Fruit fly (Drosophila melanogaster) whole organism, larva: ENCODE results near the gene Mical.
A peak's percentile ranks its signal among the peaks of the same experiment; 100 is the strongest.

Source experiments
- noc ChIP-seq: fragments of 200-800 bp; sonication (Bioruptor generic); optimal IDR thresholded peaks from 3 replicates; lab custom pipeline; 2019; ENCODE audit warnings: missing biosample characterization, mild to moderate bottlenecking, missing genetic modification characterization, moderate library complexity

The Mical gene

dm6 chr3R:10042664-10043372 lies at the start of gene Mical, which contains the start of gene CG3909:
Gene Mical, minus strand, starts transcription at chr3R:10042895.
Gene CG3909, plus strand, starts transcription at chr3R:10043270.
- TF ChIP-seq noc (tag; lab: Kevin White, UChicago), result peak; percentile 81

DNA sequence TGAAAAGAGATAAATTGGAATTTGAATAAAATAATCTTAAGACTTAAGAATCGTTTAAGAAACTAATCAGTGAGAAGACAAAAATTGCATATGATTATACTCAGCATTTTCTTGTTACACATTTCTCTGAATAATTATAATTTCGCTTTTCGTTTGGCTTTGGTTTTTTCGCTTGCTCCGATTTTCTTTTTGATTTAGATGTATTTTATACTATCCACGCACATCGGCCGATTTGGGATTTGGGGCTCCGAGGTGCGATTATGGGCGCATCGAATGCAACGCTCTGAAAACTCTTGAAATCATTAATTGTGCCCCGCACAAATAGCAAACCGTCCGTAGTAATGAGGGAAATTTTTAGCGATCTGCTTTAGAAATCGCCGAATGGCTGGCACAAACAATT lies 48.8 kb upstream of the Mical start:
- no peak for TF ChIP-seq noc (tag; lab: Kevin White, UChicago)

dm6 chr3R:10090906-10091305 lies 48.2 kb upstream of the Mical start:
- no peak for TF ChIP-seq noc (tag; lab: Kevin White, UChicago)

- TF ChIP-seq noc (tag; lab: Kevin White, UChicago), result no peak
Observed at dm6 chr3R:10089171-10089664, 46.5 kb upstream of the Mical start.

- TF ChIP-seq noc (tag; lab: Kevin White, UChicago), result peak; percentile 77
Observed at dm6 chr3R:10087206-10087927, 44.7 kb upstream of the Mical start.

DNA sequence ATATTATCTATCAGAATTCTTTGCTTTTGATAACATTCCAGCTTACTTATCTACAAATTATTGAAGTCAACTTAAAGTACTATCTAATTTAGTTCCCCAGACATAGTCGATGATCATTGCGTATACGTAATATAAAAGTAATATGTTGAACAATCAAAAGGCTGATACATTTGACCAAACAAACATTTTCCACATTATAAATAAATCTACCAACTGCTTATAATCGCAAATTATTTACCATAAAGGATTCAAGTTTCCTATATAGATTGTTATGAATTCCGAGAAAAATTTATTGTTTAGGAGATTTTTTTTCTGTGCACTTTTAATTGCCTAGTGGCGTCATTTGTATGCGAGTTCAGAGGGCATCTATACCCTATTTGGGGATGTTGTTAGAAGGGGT lies 44.0 kb upstream of the Mical start:
- no peak for TF ChIP-seq noc (tag; lab: Kevin White, UChicago)

dm6 chr3R:10086222-10086621 lies 43.5 kb upstream of the Mical start:
- TF ChIP-seq noc (tag; lab: Kevin White, UChicago), result no peak

DNA sequence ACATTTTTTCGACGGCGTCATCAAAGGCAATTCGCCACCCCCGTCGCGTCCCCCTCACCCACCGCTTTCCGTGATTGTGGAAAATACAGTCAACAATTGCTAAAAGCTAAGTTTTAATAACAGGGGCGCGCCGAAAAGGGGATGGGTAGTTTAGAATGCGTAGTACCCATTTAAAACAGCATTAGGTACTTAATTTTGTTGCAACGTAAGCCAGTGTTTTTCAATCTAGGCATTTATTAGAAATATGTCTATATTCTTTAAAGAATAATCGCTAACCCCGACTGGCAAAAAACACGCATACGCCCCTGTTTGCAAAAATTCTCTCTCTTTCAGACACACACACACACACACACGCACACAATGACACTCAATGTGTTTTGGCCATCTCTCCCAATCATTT lies 42.2 kb upstream of the Mical start:
- TF ChIP-seq noc (tag; lab: Kevin White, UChicago), result peak; percentile 93

- no peak for TF ChIP-seq noc (tag; lab: Kevin White, UChicago)
Observed at dm6 chr3R:10084179-10084647, 41.5 kb upstream of the Mical start.

DNA sequence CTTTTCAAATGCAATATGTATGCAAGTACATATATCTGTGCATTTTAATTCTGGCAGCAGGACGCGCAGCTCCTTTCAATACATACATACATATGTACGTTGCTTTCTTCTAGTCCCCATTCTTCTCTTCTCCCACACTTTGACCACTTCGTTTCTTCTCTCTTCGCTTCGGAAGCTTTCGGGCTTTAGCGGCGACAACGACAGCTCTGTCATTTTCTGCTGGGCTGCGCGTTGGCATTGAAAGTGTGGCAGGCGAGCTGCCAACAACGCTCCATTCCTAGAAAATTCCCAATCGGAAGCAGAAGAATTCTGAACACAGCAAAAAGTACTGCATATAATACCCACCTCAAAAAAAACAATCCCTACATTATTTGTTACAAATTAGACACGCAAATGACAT lies 40.4 kb upstream of the Mical start:
- TF ChIP-seq noc (tag; lab: Kevin White, UChicago), result no peak

DNA sequence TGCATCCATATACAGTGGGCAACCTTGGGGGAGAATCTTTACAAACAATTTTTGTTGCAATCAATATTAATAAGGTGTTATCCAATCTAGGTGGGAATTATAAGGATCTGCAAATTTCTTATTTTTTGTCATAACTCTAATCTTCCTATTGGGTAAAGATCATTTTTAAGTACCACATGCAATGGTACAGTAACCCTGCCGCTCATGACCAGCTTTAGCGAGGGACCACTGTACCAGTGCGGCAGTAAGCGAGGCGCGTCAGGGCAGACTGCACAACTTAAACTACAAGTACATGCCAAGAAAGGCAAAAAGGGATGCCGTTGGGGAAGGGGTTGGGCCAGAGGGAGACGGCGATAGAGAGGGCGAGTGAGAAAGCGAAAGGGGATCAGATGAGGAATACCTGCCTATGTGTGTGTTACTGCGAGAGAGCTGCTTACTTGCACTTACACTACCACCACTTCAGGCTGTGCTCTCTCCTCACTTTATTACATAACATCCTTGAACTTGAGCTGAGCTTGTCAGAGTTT lies 39.9 kb upstream of the Mical start:
- TF ChIP-seq noc (tag; lab: Kevin White, UChicago), result no peak

DNA sequence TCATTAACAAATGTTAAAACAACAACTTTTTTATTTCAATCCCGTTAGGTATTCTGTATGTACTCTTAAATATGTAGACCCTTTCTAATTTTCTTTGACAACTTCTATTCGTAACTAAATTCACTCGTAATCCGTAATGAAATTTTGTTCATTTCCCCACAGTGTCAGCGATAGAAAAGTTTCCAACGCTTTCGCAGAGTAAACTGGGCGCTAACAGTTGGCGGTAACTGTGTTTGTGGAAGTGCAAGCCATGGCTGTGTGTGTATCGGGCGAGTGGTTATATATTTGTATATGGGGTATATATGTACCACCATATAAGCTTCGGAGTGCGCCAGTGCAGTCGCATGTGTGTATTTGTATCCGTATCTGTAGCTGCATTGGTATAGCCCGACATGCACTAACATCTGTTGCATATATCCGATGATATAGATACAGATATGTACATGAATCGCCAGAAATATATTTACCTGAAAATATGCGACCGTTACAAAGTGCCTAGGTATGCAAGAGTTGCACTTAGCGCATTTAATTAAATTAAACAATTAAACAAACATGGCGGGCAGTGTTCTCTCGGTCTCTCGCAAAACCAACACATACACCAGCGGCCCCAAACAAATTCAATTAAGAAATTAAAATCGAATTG lies 38.9 kb upstream of the Mical start:
- TF ChIP-seq noc (tag; lab: Kevin White, UChicago), result no peak

- TF ChIP-seq noc (tag; lab: Kevin White, UChicago), result no peak
Observed at dm6 chr3R:10080699-10081098, 38.0 kb upstream of the Mical start.

dm6 chr3R:10079267-10079987 lies 36.7 kb upstream of the Mical start:
- TF ChIP-seq noc (tag; lab: Kevin White, UChicago), result no peak

DNA sequence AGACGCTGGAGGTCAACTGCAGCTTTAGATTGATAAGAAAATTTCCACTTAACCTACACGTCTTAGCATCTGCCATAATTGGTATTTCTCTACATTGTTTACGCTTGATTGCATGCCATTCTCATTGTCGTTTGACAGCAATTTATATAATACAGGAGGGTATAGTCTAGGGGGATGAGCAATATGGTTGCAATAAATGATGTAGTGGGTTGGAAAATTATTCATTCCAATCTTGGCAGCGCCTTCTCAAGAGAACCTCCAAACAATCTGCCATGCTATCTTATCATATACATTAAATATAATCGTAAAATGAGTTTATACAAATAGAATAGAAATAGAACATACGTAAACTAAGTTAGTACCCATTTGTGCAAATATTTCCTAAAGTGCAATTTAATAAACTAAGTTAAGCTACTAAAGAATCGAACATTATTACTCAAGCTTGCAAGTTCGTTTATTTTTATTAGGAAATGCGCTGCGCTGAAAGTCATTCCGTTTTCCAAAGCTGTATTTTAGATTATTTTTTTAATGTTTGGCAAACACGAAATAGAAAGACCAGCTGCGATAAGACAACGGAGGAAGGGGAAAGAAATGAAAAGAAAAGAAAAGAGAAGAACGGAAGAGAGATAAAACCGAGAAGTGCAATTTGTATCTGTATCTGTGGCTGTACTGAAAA lies 35.9 kb upstream of the Mical start:
- TF ChIP-seq noc (tag; lab: Kevin White, UChicago), result no peak
